Worm (Caenorhabditis elegans): ENCODE data around the gene ubc-19.

The ubc-19 gene

DNA sequence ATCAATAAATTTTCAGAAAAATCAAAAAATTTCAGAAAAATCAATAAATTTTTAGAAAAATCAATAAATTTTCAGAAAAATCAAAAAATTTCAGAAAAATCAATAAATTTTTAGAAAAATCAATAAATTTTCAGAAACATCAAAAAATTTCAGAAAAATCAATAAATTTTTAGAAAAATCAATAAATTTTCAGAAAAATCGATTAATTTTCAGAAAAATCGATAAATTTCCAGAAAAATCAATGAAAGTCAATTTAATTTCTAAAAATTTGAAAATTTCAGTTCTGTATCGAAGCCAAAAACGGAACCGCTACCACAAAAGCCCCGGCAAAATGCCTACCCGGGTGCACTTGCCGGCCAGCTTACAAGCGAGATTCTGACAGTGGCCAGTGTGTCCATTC, 14.2 kb downstream of the ubc-19 start:
- peak; percentile 65 for TF ChIP-seq ceh-28 (tag; optimal IDR thresholded peaks at IDR 0.05)

DNA sequence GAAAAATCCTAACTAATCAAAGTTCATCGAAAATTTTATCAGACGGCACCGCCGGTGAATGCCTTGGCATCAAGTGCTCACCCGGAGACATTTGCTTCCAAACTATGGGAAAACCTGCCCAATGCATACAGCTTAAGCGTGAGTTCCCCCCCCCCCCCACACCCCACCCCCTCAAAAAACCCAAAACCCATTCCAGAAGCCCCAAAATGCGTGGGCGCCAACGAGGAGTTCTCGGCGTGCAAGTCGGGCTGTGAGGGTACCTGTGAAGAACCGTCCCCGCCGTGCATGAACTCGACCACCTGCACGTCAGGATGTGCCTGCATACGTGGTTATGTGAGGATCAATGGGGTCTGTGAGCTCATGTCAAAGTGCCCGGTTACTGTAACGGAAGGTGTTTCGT, 15.2 kb downstream of the ubc-19 start:
- no peak for TF ChIP-seq unc-39 (tag; optimal IDR thresholded peaks at IDR 0.05)
- no peak for TF ChIP-seq snpc-4 (tag; optimal IDR thresholded peaks at IDR 0.05)
- no peak for TF ChIP-seq fos-1 (tag; optimal IDR thresholded peaks at IDR 0.05)
- TF ChIP-seq ama-1 (optimal IDR thresholded peaks at IDR 0.05): no peak
- no peak for TF ChIP-seq elt-1 (tag; optimal IDR thresholded peaks at IDR 0.05)
- TF ChIP-seq ceh-28 (tag; optimal IDR thresholded peaks at IDR 0.05): no peak
- no peak for TF ChIP-seq tbx-2 (tag; optimal IDR thresholded peaks at IDR 0.05)
- TF ChIP-seq daf-12 (tag; optimal IDR thresholded peaks at IDR 0.05): no peak
- TF ChIP-seq mdl-1 (tag; optimal IDR thresholded peaks at IDR 0.05): no peak
- no peak for TF ChIP-seq ceh-82 (tag; optimal IDR thresholded peaks at IDR 0.05)
- TF ChIP-seq eor-1 (tag; optimal IDR thresholded peaks at IDR 0.05): no peak
- no peak for TF ChIP-seq pqm-1 (tag; optimal IDR thresholded peaks at IDR 0.05)
- no peak for TF ChIP-seq zag-1 (tag; optimal IDR thresholded peaks at IDR 0.05)
- TF ChIP-seq sea-2 (GFP tag; optimal IDR thresholded peaks at IDR 0.05): no peak
- TF ChIP-seq lsy-12 (tag; optimal IDR thresholded peaks at IDR 0.05): no peak
- TF ChIP-seq egl-5 (tag; optimal IDR thresholded peaks at IDR 0.05): no peak
- TF ChIP-seq pha-4 (tag; optimal IDR thresholded peaks at IDR 0.05): no peak

DNA sequence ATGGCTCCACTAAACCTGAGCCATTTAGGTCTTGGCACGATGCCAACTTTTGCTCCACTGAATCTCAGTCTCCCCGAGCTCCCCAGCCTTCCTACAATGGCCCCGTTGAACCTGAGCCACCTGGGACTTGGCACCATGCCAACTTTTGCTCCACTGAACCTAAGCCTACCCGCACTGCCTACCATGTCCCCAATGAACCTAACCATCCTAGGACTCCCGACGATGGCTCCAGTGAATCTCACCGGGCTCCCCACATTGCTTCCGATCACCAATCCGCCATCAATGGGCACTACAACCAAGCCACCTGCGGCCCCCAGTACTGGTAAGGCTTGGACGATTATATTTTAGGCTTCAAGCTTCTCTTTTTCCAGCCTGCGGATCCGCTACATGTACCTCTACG, 17.8 kb downstream of the ubc-19 start:
- no peak for TF ChIP-seq ztf-11 (tag; optimal IDR thresholded peaks at IDR 0.05)
- no peak for TF ChIP-seq ceh-28 (tag; optimal IDR thresholded peaks at IDR 0.05)
- no peak for TF ChIP-seq hmg-11 (tag; optimal IDR thresholded peaks at IDR 0.05)
- TF ChIP-seq nhr-67 (tag; optimal IDR thresholded peaks at IDR 0.05): no peak
- no peak for TF ChIP-seq ZK546.5 (tag; optimal IDR thresholded peaks at IDR 0.05)
- TF ChIP-seq jun-1 (tag; optimal IDR thresholded peaks at IDR 0.05): no peak
- no peak for TF ChIP-seq lsy-12 (tag; optimal IDR thresholded peaks at IDR 0.05)
- no peak for TF ChIP-seq sea-2 (GFP tag; optimal IDR thresholded peaks at IDR 0.05)
- TF ChIP-seq ceh-9 (tag; optimal IDR thresholded peaks at IDR 0.05): no peak
- no peak for TF ChIP-seq fkh-2 (tag; optimal IDR thresholded peaks at IDR 0.05)
- TF ChIP-seq zag-1 (tag; optimal IDR thresholded peaks at IDR 0.05): no peak
- no peak for TF ChIP-seq nhr-28 (tag; optimal IDR thresholded peaks at IDR 0.05)

DNA sequence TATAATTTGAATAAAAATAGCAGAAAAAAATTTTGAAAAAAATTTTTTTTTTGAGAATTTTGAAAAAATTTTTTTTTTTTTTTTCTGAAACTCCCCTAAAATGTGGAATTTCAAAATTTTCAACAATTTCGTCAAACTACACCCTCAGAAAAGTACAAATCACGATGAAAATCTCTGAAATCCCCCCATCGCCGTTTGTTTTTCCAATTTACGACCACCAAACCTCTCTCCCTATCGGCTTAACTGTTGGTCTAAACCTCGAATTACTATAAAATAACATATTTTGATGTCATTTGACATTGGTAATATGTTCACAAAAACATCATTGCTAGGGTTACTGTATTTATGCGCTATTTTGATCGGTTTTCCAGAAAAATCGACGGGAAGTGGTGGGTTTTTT, 19.5 kb downstream of the ubc-19 start, which contains the start of gene Y69H2.10:
TSS of gene Y69H2.10 (plus strand) at position 301 of the 400 bp plus-strand sequence.
- no peak for TF ChIP-seq elt-1 (tag; optimal IDR thresholded peaks at IDR 0.05)
- no peak for TF ChIP-seq unc-39 (tag; optimal IDR thresholded peaks at IDR 0.05)
- TF ChIP-seq nhr-25 (tag; optimal IDR thresholded peaks at IDR 0.05): no peak
- TF ChIP-seq hmg-11 (tag; optimal IDR thresholded peaks at IDR 0.05): no peak
- TF ChIP-seq eor-1 (tag; optimal IDR thresholded peaks at IDR 0.05): no peak
- TF ChIP-seq nhr-67 (tag; optimal IDR thresholded peaks at IDR 0.05): no peak
- TF ChIP-seq sea-2 (GFP tag; optimal IDR thresholded peaks at IDR 0.05): no peak
- TF ChIP-seq ceh-82 (tag; optimal IDR thresholded peaks at IDR 0.05): no peak
- TF ChIP-seq lsy-12 (tag; optimal IDR thresholded peaks at IDR 0.05): no peak
- TF ChIP-seq elt-3 (tag; optimal IDR thresholded peaks at IDR 0.05): no peak
- TF ChIP-seq nhr-11 (tag; optimal IDR thresholded peaks at IDR 0.05): no peak
- TF ChIP-seq ZK546.5 (tag; optimal IDR thresholded peaks at IDR 0.05): no peak

DNA sequence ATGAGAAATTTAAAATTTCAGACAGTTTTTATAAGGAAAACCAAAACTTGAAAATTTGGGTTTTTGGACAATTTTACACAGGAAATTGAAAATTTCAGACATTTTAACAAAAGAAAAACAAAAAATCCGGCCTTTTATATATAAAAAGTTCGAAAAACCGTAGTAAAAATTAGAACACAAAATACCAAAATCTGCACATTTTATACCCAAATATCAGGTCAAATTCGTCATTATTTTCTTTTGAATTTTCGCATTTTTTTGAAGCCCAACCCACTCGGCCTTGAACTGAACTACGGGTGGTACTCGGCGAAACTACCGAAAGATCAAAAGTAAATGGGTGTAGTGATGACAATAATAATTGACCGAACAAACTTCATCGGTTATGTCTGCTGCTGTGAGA, 22.4 kb downstream of the ubc-19 start:
- TF ChIP-seq pqm-1 (tag; optimal IDR thresholded peaks at IDR 0.05): no peak
- TF ChIP-seq lin-15B (tag; optimal IDR thresholded peaks at IDR 0.05): no peak
- no peak for TF ChIP-seq unc-62 (GFP tag; optimal IDR thresholded peaks at IDR 0.05)
- no peak for TF ChIP-seq skn-1 (tag; optimal IDR thresholded peaks at IDR 0.05)
- no peak for TF ChIP-seq mdl-1 (tag; optimal IDR thresholded peaks at IDR 0.05)
- no peak for TF ChIP-seq hmg-11 (tag; optimal IDR thresholded peaks at IDR 0.05)
- TF ChIP-seq egl-27 (tag; optimal IDR thresholded peaks at IDR 0.05): no peak
- TF ChIP-seq nhr-25 (tag; optimal IDR thresholded peaks at IDR 0.05): no peak
- TF ChIP-seq sea-2 (GFP tag; optimal IDR thresholded peaks at IDR 0.05): no peak
- no peak for TF ChIP-seq snpc-4 (tag; optimal IDR thresholded peaks at IDR 0.05)
- TF ChIP-seq lin-39 (tag; optimal IDR thresholded peaks at IDR 0.05): no peak

DNA sequence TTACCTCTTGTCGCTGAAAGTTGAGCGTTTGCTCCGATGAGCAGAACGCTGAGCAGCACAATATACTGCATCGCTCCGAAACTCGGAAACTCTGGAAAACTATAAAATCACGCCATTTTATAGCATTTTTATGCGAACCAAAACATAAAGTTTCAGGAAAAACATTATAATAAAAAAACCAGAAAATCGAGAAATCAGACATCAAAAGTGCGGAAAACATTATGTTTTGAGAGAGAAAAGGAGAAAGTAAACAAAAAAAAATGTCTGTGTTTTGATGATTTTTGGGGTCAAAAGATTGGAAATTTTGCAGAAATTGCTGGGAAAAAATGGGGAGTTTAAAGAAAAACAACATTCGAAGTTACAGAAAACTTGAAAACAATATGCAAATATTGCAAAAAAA, 25.5 kb downstream of the ubc-19 start, which contains the start of gene Y69H2.3:
TSS of gene Y69H2.3 (minus strand) at position 101 of the 400 bp plus-strand sequence.
- TF ChIP-seq ama-1 (optimal IDR thresholded peaks at IDR 0.05) (no peak), ceh-9 (tag; optimal IDR thresholded peaks at IDR 0.05) (no peak), fkh-10 (GFP tag; optimal IDR thresholded peaks at IDR 0.05) (no peak), tbx-2 (tag; optimal IDR thresholded peaks at IDR 0.05) (no peak), nfya-1 (tag; optimal IDR thresholded peaks at IDR 0.05; ENCODE audit: insufficient read depth) (no peak)
